Fruit fly (Drosophila melanogaster): ENCODE data around the gene spo.

DNA sequence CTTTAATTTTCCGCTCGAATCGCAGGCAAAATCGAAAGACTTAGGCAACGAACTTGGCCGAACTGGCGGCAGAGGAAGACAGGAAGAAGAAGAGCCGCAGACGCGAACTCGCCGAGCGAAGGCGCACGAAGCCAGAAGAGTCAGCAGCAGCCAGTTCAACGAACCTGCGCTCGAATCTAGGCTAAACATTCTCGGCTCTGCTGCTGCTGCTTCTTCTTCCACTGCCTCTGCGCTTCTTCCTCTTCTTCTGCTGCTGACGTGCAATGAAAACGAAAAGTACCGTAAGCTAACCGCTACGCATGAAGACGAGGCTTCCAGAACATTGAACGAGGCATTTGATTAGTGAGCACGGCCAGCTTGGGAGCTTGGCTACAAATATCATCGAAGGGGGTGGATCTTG lies 24.1 kb upstream of the spo start:
- TF ChIP-seq Ets98B (GFP tag; IDR thresholded peaks at IDR 0.05) = no peak
- no peak for TF ChIP-seq CG8301 (tag; optimal IDR thresholded peaks at IDR 0.05)
- no peak for TF ChIP-seq Pif1A (GFP tag; optimal IDR thresholded peaks at IDR 0.05)
- TF ChIP-seq Snoo (tag; optimal IDR thresholded peaks at IDR 0.05) = no peak
- TF ChIP-seq EcR (GFP tag; optimal IDR thresholded peaks at IDR 0.05) = peak; percentile 88
- TF ChIP-seq CG14655 (GFP tag; optimal IDR thresholded peaks at IDR 0.05) = no peak
- no peak for TF ChIP-seq CG15710 (tag; optimal IDR thresholded peaks at IDR 0.05)
- TF ChIP-seq CG8159 (tag; optimal IDR thresholded peaks at IDR 0.05) = no peak
- 0 out of 3 replicates have a peak, but pooled peaks have one; percentile 24 for TF ChIP-seq CG4496 (GFP tag; IDR thresholded peaks at IDR 0.05)
- no peak for TF ChIP-seq CG9948 (tag; optimal IDR thresholded peaks at IDR 0.05)
- no peak for TF ChIP-seq D1 (tag; optimal IDR thresholded peaks at IDR 0.05)
- no peak for TF ChIP-seq CG17806 (tag; optimal IDR thresholded peaks at IDR 0.05)
- TF ChIP-seq rn (GFP tag; IDR thresholded peaks at IDR 0.05) = no peak
